Worm (Caenorhabditis elegans): ENCODE data around the gene K06H6.2.

Gene K06H6.2

DNA sequence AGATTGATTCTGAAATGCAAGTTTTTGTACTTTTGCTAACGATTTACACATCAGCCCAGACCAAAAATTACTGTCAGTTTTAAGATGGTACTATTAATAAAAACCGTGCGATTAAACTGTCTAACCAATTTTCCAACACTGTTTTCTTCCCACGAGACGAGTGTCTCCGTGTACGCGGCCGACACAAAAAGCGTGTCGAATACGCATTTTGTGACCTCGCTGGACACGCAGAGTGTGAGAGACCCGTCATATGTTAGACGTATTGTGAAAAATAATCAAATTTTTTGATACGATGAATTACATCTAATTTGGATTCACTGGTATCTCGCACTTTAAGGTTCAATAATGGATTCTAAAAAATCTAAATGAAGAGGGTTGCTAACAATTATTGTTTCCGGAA lies 50.1 kb downstream of the K06H6.2 start (continued):
- TF ChIP-seq unc-130 (GFP tag; optimal IDR thresholded peaks at IDR 0.05): no peak

DNA sequence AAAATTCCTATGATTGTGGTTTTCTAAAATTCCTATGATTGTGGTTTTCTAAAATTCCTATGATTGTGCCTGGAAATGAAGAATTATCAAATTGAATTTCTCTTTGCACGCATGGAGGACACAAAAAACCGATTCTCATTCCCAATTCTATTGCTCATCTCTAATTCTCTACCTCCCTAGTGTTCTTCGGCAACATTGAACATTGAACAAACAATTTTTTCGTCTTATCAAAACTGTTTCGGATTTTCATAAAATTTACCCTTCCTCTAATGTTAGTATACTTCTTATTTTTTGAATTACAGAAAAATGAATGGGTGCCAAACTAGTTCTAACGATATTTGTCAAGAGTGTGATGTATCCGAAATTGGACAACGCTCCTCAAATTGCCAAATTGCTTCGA lies 50.7 kb downstream of the K06H6.2 start, which contains the start of gene pals-31:
Gene pals-31 (plus strand): TSS at position 301 of the 400 bp plus-strand sequence.
- no peak for TF ChIP-seq lin-1 (GFP tag; IDR thresholded peaks at IDR 0.05)
- TF ChIP-seq F10B5.3 (tag; optimal IDR thresholded peaks at IDR 0.05): no peak
- no peak for TF ChIP-seq sdz-12 (GFP tag; optimal IDR thresholded peaks at IDR 0.05)
- no peak for TF ChIP-seq dmd-8 (GFP tag; IDR thresholded peaks at IDR 0.05)
- TF ChIP-seq lsy-2 (tag; optimal IDR thresholded peaks at IDR 0.05): no peak

Data from whole organism, L4 larva.